Fruit fly (Drosophila melanogaster) Kc167 (cell line): Measurements from ENCODE around the gene Mgat4a.

Experiments used
- Myc ChIP-seq: fragments of >200 bp; optimal IDR thresholded peaks from 2 replicates; lab custom pipeline; 2017; ENCODE audit warnings: missing external identifiers
- Sin3A ChIP-seq: fragments of >200 bp; optimal IDR thresholded peaks from 2 replicates; lab custom pipeline; 2018; ENCODE audit warnings: missing external identifiers
- h ChIP-seq: fragments of >200 bp; optimal IDR thresholded peaks from 3 replicates; lab custom pipeline; 2018; ENCODE audit warnings: missing external identifiers
- insv ChIP-seq: fragments of >200 bp; optimal IDR thresholded peaks from 3 replicates; lab custom pipeline; 2018; ENCODE audit warnings: missing external identifiers
- psq ChIP-seq: fragments of >200 bp; optimal IDR thresholded peaks from 2 replicates; lab custom pipeline; 2017; ENCODE audit warnings: missing external identifiers
- ttk ChIP-seq: sonication (Bioruptor generic); optimal IDR thresholded peaks from 2 replicates; lab custom pipeline; 2017; ENCODE audit warnings: missing external identifiers

The Mgat4a gene

dm6 chr3L:14790849-14791646 lies 29.2 kb downstream of the Mgat4a start:
- no peak for TF ChIP-seq psq (lab: Kevin White, UChicago)
- no peak for TF ChIP-seq insv (lab: Kevin White, UChicago)
- TF ChIP-seq Sin3A: no peak
- no peak for TF ChIP-seq h (lab: Kevin White, UChicago)
- TF ChIP-seq Myc (lab: Kevin White, UChicago): no peak
- TF ChIP-seq ttk (lab: Kevin White, UChicago): no peak

- TF ChIP-seq Myc (lab: Kevin White, UChicago) (no peak), insv (lab: Kevin White, UChicago) (no peak), psq (lab: Kevin White, UChicago) (no peak), Sin3A (no peak), h (lab: Kevin White, UChicago) (no peak), ttk (lab: Kevin White, UChicago) (no peak)
Measured at dm6 chr3L:14801854-14802616, 40.2 kb downstream of the Mgat4a start, which contains the start of gene NHP2. TSS of gene NHP2 (minus strand) at chr3L:14802168.

- TF ChIP-seq Myc (lab: Kevin White, UChicago) (no peak), psq (lab: Kevin White, UChicago) (no peak), Sin3A (no peak)
Measured at dm6 chr3L:14803236-14803635, 41.4 kb downstream of the Mgat4a start, which contains the start of gene gnu. TSS of gene gnu (minus strand) at chr3L:14803360.

dm6 chr3L:14804724-14805221 lies 42.9 kb downstream of the Mgat4a start, which contains the start of gene CG17839:
TSS of gene CG17839 (plus strand) at chr3L:14805136.
- no peak for TF ChIP-seq psq (lab: Kevin White, UChicago)
- no peak for TF ChIP-seq h (lab: Kevin White, UChicago)
- no peak for TF ChIP-seq Myc (lab: Kevin White, UChicago)

dm6 chr3L:14816666-14817065 lies 54.8 kb downstream of the Mgat4a start:
- TF ChIP-seq ttk (lab: Kevin White, UChicago) (no peak), h (lab: Kevin White, UChicago) (no peak), insv (lab: Kevin White, UChicago) (no peak), psq (lab: Kevin White, UChicago) (no peak), Myc (lab: Kevin White, UChicago) (no peak), Sin3A (no peak)
